ENCODE assay signal across 1 fruit fly cellular context in the genomic region with DNA sequence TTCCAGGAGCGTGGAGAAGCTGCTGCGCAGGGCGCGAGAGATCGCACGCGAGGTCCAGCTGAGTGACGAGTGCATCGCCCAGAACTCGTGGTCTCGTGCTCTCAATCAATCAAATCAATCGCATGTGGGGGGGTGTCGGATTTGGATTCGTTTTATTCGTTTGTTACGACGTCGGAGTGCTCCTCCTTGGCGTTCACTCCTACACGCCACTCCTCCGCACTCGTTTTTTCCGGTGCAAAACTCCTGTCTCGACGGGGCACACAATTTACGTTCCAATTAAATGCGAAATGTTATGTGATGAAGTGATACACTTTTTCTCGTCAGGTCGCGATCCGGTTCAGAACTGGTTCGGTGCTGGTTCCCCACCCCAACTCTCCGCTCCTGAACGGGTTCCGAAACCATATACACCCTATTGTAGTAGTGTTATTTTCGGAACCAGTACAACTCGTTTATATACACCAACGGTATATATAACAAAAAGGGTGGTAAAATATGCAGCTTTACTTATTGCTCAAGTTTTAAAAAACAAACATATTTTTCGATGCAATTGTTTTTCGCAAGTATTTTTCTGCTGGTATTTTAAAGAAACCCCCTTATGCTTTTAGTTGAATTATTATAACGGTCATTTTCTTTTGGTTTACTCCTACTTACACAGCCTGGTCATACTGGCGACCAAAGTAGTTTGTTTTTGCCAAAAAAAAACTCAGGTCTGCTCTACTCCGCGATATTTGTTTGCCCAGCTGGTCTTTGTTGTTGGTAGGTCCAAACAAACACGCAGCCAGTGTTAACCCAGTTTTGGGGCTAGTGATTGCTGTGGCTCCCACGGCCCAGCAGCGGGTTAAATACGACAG.
TF ChIP-seq lines count a peak whose summit lies in the region.

TSS of gene CG12091 (minus strand) at position 349 of the 851 bp plus-strand sequence.
TSS of gene pns (plus strand) at position 651 of the 851 bp plus-strand sequence.

TF ChIP-seq in whole organism, embryonic, 481 proteins besides CTCF, POLR2A, EP300 and RAD21 (continued from another document and continues in another):
- TF ChIP-seq CG15073 (GFP tag; optimal IDR thresholded peaks at IDR 0.05; lab: Kevin White, UChicago) (no peak), CG15269 (tag; optimal IDR thresholded peaks at IDR 0.05; lab: Kevin White, UChicago) (peak; percentile 66), rib (GFP tag; IDR thresholded peaks at IDR 0.05; lab: Robert Waterston, UW) (no peak), Nf-YA (GFP tag; IDR thresholded peaks at IDR 0.05; lab: Robert Waterston, UW) (0 out of 2 replicates have a peak, but pooled peaks have one; percentile 20), Poxn (GFP tag; IDR thresholded peaks at IDR 0.05; lab: Robert Waterston, UW) (no peak), ato (GFP tag; IDR thresholded peaks at IDR 0.05; lab: Robert Waterston, UW; ENCODE audit: partially characterized antibody) (no peak), sc (optimal IDR thresholded peaks at IDR 0.05; lab: Kevin White, UChicago) (no peak), sc (GFP tag; optimal IDR thresholded peaks at IDR 0.05; lab: Kevin White, UChicago) (no peak), Hr51 (GFP tag; optimal IDR thresholded peaks at IDR 0.05; lab: Kevin White, UChicago) (peak; percentile 69), wdn (GFP tag; IDR thresholded peaks at IDR 0.05; lab: Robert Waterston, UW) (0 out of 2 replicates have a peak, but pooled peaks have one; percentile 26), ase (GFP tag; IDR thresholded peaks at IDR 0.05; lab: Robert Waterston, UW) (no peak), CG33557 (GFP tag; optimal IDR thresholded peaks at IDR 0.05; lab: Kevin White, UChicago) (peak; percentile 55), insv (GFP tag; optimal IDR thresholded peaks at IDR 0.05; lab: Kevin White, UChicago) (peak in 1 of 2 experiments; percentile 52), CG13296 (GFP tag; optimal IDR thresholded peaks at IDR 0.05; lab: Kevin White, UChicago) (peak; percentile 50), CG7839 (tag; optimal IDR thresholded peaks at IDR 0.05; lab: Kevin White, UChicago) (peak; percentile 74), Ets65A (GFP tag; lab: Kevin White, UChicago) (peak; percentile 93), her (GFP tag; optimal IDR thresholded peaks at IDR 0.05; lab: Kevin White, UChicago) (no peak), slp2 (GFP tag; optimal IDR thresholded peaks at IDR 0.05; lab: Kevin White, UChicago) (peak; percentile 37), grn (GFP tag; optimal IDR thresholded peaks at IDR 0.05; lab: Kevin White, UChicago) (peak; percentile 37), sd (tag; optimal IDR thresholded peaks at IDR 0.05; lab: Kevin White, UChicago) (peak; percentile 45), Atf3 (GFP tag; optimal IDR thresholded peaks at IDR 0.05; lab: Kevin White, UChicago) (peak; percentile 41), CG10209 (GFP tag; optimal IDR thresholded peaks at IDR 0.05; lab: Kevin White, UChicago) (peak; percentile 61), CG2120 (GFP tag; optimal IDR thresholded peaks at IDR 0.05; lab: Kevin White, UChicago) (peak; percentile 76), CG7745 (tag; optimal IDR thresholded peaks at IDR 0.05; lab: Kevin White, UChicago) (peak; percentile 3), Oli (tag; optimal IDR thresholded peaks at IDR 0.05; lab: Kevin White, UChicago) (peak; percentile 39), gcm2 (GFP tag; optimal IDR thresholded peaks at IDR 0.05; lab: Kevin White, UChicago) (peak; percentile 6), dimm (GFP tag; IDR thresholded peaks at IDR 0.05; lab: Robert Waterston, UW) (no peak), eve (GFP tag; optimal IDR thresholded peaks at IDR 0.05; lab: Kevin White, UChicago) (no peak), da (GFP tag; optimal IDR thresholded peaks at IDR 0.05; lab: Kevin White, UChicago) (peak; percentile 8), CG6683 (GFP tag; optimal IDR thresholded peaks at IDR 0.05; lab: Kevin White, UChicago) (no peak), CG17359 (tag; optimal IDR thresholded peaks at IDR 0.05; lab: Kevin White, UChicago) (peak; percentile 61), trem (tag; optimal IDR thresholded peaks at IDR 0.05; lab: Kevin White, UChicago) (peak; percentile 87), tap (tag; optimal IDR thresholded peaks at IDR 0.05; lab: Kevin White, UChicago) (peak; percentile 28), sna (GFP tag; IDR thresholded peaks at IDR 0.05; lab: Robert Waterston, UW; ENCODE audit: partially characterized antibody) (peak; percentile 40; the same call in 1 of the 2 replicates), caup (GFP tag; optimal IDR thresholded peaks at IDR 0.05; lab: Kevin White, UChicago; ENCODE audit: severe bottlenecking) (peak; percentile 71), Hr3 (GFP tag; optimal IDR thresholded peaks at IDR 0.05; lab: Kevin White, UChicago) (peak; percentile 41), Drgx (GFP tag; IDR thresholded peaks at IDR 0.05; lab: Robert Waterston, UW) (no peak), pros (GFP tag; optimal IDR thresholded peaks at IDR 0.05; lab: Kevin White, UChicago) (no peak), lmd (GFP tag; IDR thresholded peaks at IDR 0.05; lab: Robert Waterston, UW) (peak; percentile 60; the same call in 1 of the 2 replicates), ac (GFP tag; optimal IDR thresholded peaks at IDR 0.05; lab: Kevin White, UChicago) (peak; percentile 4), CG14710 (tag; optimal IDR thresholded peaks at IDR 0.05; lab: Kevin White, UChicago) (peak; percentile 89), Asciz (GFP tag; optimal IDR thresholded peaks at IDR 0.05; lab: Kevin White, UChicago) (no peak), kay (GFP tag; optimal IDR thresholded peaks at IDR 0.05; lab: Kevin White, UChicago) (peak; percentile 57), CG11695 (GFP tag; IDR thresholded peaks at IDR 0.05; lab: Robert Waterston, UW) (peak; percentile 65; the same call in 2 of the 3 replicates), ssp (GFP tag; IDR thresholded peaks at IDR 0.05; lab: Robert Waterston, UW) (peak; percentile 71), CG14050 (GFP tag; IDR thresholded peaks at IDR 0.05; lab: Robert Waterston, UW) (peak; percentile 66), HmgZ (tag; optimal IDR thresholded peaks at IDR 0.05; lab: Kevin White, UChicago) (peak; percentile 37), ewg (GFP tag; optimal IDR thresholded peaks at IDR 0.05; lab: Kevin White, UChicago) (peak; percentile 53), BtbVII (GFP tag; optimal IDR thresholded peaks at IDR 0.05; lab: Kevin White, UChicago) (peak; percentile 70), gsb-n (tag; optimal IDR thresholded peaks at IDR 0.05; lab: Kevin White, UChicago) (peak; percentile 68), HLHmδ (GFP tag; optimal IDR thresholded peaks at IDR 0.05; lab: Kevin White, UChicago) (peak; percentile 71), slou (GFP tag; optimal IDR thresholded peaks at IDR 0.05; lab: Kevin White, UChicago) (no peak), sima (GFP tag; optimal IDR thresholded peaks at IDR 0.05; lab: Kevin White, UChicago) (peak; percentile 40), pan (optimal IDR thresholded peaks at IDR 0.05; lab: Kevin White, UChicago) (no peak), pan (GFP tag; optimal IDR thresholded peaks at IDR 0.05 in 1 of 2, IDR thresholded peaks at IDR 0.05 in 1 of 2) (peak in 1 of 2 experiments; percentile 57), gfzf (GFP tag; optimal IDR thresholded peaks at IDR 0.05; lab: Kevin White, UChicago) (peak; percentile 93), lbe (GFP tag; optimal IDR thresholded peaks at IDR 0.05; lab: Kevin White, UChicago) (peak; percentile 59), CG4404 (GFP tag; IDR thresholded peaks at IDR 0.05; lab: Robert Waterston, UW) (no peak), CG42726 (GFP tag; IDR thresholded peaks at IDR 0.05; lab: Robert Waterston, UW; ENCODE audit: partially characterized antibody) (no peak), pfk (GFP tag; optimal IDR thresholded peaks at IDR 0.05; lab: Kevin White, UChicago) (peak; percentile 11), CG4360 (GFP tag; IDR thresholded peaks at IDR 0.05; lab: Robert Waterston, UW) (peak; percentile 18; the same call in 1 of the 2 replicates), MBD-R2 (GFP tag; IDR thresholded peaks at IDR 0.05; lab: Robert Waterston, UW) (peak; percentile 43; the same call in 1 of the 2 replicates), CG31441 (GFP tag; IDR thresholded peaks at IDR 0.05; lab: Robert Waterston, UW) (peak; percentile 80), lilli (GFP tag; optimal IDR thresholded peaks at IDR 0.05; lab: Kevin White, UChicago) (peak; percentile 77), fd102C (GFP tag; optimal IDR thresholded peaks at IDR 0.05; lab: Kevin White, UChicago) (peak; percentile 12), h (optimal IDR thresholded peaks at IDR 0.05; lab: Kevin White, UChicago) (no peak), gt (GFP tag; IDR thresholded peaks at IDR 0.05; lab: Robert Waterston, UW) (no peak), mirr (GFP tag; optimal IDR thresholded peaks at IDR 0.05; lab: Kevin White, UChicago) (no peak), maf-S (GFP tag; optimal IDR thresholded peaks at IDR 0.05; lab: Kevin White, UChicago) (peak; percentile 20), Hr39 (optimal IDR thresholded peaks at IDR 0.05; lab: Kevin White, UChicago) (no peak), row (GFP tag; IDR thresholded peaks at IDR 0.05; lab: Robert Waterston, UW) (peak; percentile 89), Side (GFP tag; optimal IDR thresholded peaks at IDR 0.05; lab: Kevin White, UChicago) (peak; percentile 40), HLH4C (GFP tag; IDR thresholded peaks at IDR 0.05; lab: Robert Waterston, UW; ENCODE audit: partially characterized antibody) (peak; percentile 40; the same call in 1 of the 3 replicates), CG15601 (tag; optimal IDR thresholded peaks at IDR 0.05; lab: Kevin White, UChicago) (peak; percentile 82), NK7.1 (GFP tag; optimal IDR thresholded peaks at IDR 0.05; lab: Kevin White, UChicago) (peak; percentile 20), abd-A (tag; optimal IDR thresholded peaks at IDR 0.05; lab: Kevin White, UChicago) (peak; percentile 89), Nf-YB (GFP tag; optimal IDR thresholded peaks at IDR 0.05; lab: Kevin White, UChicago) (peak; percentile 32), CG5953 (GFP tag; IDR thresholded peaks at IDR 0.05; lab: Robert Waterston, UW) (peak; percentile 74; the same call in 1 of the 2 replicates), CG17385 (GFP tag; optimal IDR thresholded peaks at IDR 0.05; lab: Kevin White, UChicago) (peak; percentile 51), sr (GFP tag; IDR thresholded peaks at IDR 0.05; lab: Robert Waterston, UW) (no peak), CG6689 (GFP tag; IDR thresholded peaks at IDR 0.05; lab: Robert Waterston, UW) (peak; percentile 64), CG8290 (GFP tag; optimal IDR thresholded peaks at IDR 0.05; lab: Kevin White, UChicago) (peak; percentile 68), CG8290 (tag; optimal IDR thresholded peaks at IDR 0.05; lab: Kevin White, UChicago) (peak in 1 of 2 experiments; percentile 53), CG8388 (GFP tag; optimal IDR thresholded peaks at IDR 0.05; lab: Kevin White, UChicago) (peak; percentile 42), CG8765 (GFP tag; IDR thresholded peaks at IDR 0.05; lab: Robert Waterston, UW) (no peak; the same call in 1 of the 2 replicates), CG4820 (GFP tag; optimal IDR thresholded peaks at IDR 0.05; lab: Kevin White, UChicago) (peak; percentile 60), CG10979 (tag; optimal IDR thresholded peaks at IDR 0.05; lab: Kevin White, UChicago) (peak; percentile 59), CG12236 (GFP tag; optimal IDR thresholded peaks at IDR 0.05; lab: Kevin White, UChicago) (peak; percentile 50), E2f2 (GFP tag; IDR thresholded peaks at IDR 0.05; lab: Robert Waterston, UW) (peak; percentile 47; the same call in 1 of the 2 replicates), HLH3B (GFP tag; IDR thresholded peaks at IDR 0.05; lab: Robert Waterston, UW) (0 out of 2 replicates have a peak, but pooled peaks have one; percentile 15), scrt (GFP tag; optimal IDR thresholded peaks at IDR 0.05; lab: Kevin White, UChicago) (peak; percentile 56), cwo (GFP tag; optimal IDR thresholded peaks at IDR 0.05; lab: Kevin White, UChicago) (peak; percentile 69), Ssrp (tag; optimal IDR thresholded peaks at IDR 0.05; lab: Kevin White, UChicago) (peak; percentile 28), ttk (GFP tag; IDR thresholded peaks at IDR 0.05; lab: Robert Waterston, UW) (0 out of 2 replicates have a peak, but pooled peaks have one; percentile 29), shn (GFP tag; optimal IDR thresholded peaks at IDR 0.05; lab: Kevin White, UChicago) (peak; percentile 56), CG14667 (GFP tag; IDR thresholded peaks at IDR 0.05; lab: Robert Waterston, UW) (0 out of 2 replicates have a peak, but pooled peaks have one; percentile 10), inv (GFP tag; IDR thresholded peaks at IDR 0.05; lab: Robert Waterston, UW; ENCODE audit: partially characterized antibody) (peak; percentile 73; the same call in 1 of the 2 replicates), CG1529 (GFP tag; optimal IDR thresholded peaks at IDR 0.05; lab: Kevin White, UChicago) (peak; percentile 16), Med (GFP tag; lab: Kevin White, UChicago) (peak; percentile 96), so (GFP tag; IDR thresholded peaks at IDR 0.05; lab: Robert Waterston, UW) (peak; percentile 6; the same call in 2 of the 3 replicates), p53 (GFP tag; optimal IDR thresholded peaks at IDR 0.05; lab: Kevin White, UChicago) (peak; percentile 58), fru (optimal IDR thresholded peaks at IDR 0.05; lab: Kevin White, UChicago) (no peak), dysf (GFP tag; IDR thresholded peaks at IDR 0.05; lab: Robert Waterston, UW) (peak; percentile 59; the same call in 2 of the 3 replicates), Usf (GFP tag; optimal IDR thresholded peaks at IDR 0.05; lab: Kevin White, UChicago) (peak; percentile 15), CG13624 (GFP tag; optimal IDR thresholded peaks at IDR 0.05; lab: Kevin White, UChicago) (peak; percentile 77), CG12391 (tag; optimal IDR thresholded peaks at IDR 0.05; lab: Kevin White, UChicago) (peak; percentile 85), lov (optimal IDR thresholded peaks at IDR 0.05; lab: Kevin White, UChicago) (no peak), lov (GFP tag; IDR thresholded peaks at IDR 0.05; lab: Robert Waterston, UW) (no peak), Lim3 (GFP tag; IDR thresholded peaks at IDR 0.05; lab: Robert Waterston, UW) (no peak), odd (GFP tag; optimal IDR thresholded peaks at IDR 0.05; lab: Kevin White, UChicago) (peak; percentile 62), CG10267 (tag; optimal IDR thresholded peaks at IDR 0.05; lab: Kevin White, UChicago) (peak; percentile 90), CG2712 (tag; optimal IDR thresholded peaks at IDR 0.05; lab: Kevin White, UChicago) (peak; percentile 81), Hr78 (GFP tag; optimal IDR thresholded peaks at IDR 0.05; lab: Kevin White, UChicago) (peak in 1 of 2 experiments; percentile 61), CG10462 (GFP tag; optimal IDR thresholded peaks at IDR 0.05; lab: Kevin White, UChicago) (peak; percentile 70), wek (GFP tag; optimal IDR thresholded peaks at IDR 0.05; lab: Kevin White, UChicago) (peak; percentile 96), ranshi (GFP tag; IDR thresholded peaks at IDR 0.05; lab: Robert Waterston, UW) (peak; percentile 38; the same call in 1 of the 2 replicates), ham (GFP tag; IDR thresholded peaks at IDR 0.05; lab: Robert Waterston, UW) (no peak)
